Worm (Caenorhabditis elegans): ENCODE data around the gene F17C8.7.

F17C8.7 gene

DNA sequence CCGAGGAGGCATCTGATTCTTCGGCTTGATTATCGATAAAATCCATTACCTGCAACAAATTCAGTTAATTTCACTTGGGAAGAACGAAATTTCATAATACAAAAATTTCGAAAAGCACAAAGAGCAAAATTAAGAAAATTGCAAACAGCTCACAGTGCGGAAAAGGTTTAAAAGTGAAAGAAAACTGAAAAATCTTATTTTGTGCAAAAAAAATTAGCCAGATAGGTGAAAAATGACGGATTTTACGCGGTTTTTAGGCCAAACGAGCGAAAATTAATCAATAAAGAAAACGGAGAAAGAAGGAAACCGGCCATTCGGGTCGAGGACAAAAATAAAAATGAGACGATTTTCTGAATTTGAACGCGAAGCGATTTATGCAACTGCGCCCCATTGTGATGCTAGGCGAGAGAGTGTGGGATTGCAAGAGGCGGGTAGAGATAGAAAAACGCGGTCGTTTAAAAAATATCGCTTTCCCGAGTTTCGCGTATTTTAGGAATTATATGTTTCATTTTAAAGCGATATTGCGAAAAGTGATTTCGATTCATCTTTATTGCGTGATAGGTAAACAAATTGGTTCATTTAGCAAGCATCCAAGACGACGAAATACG lies 14.8 kb upstream of the F17C8.7 start, which contains the start of gene emb-5 (continued):
- no peak for TF ChIP-seq madf-5 (GFP tag; IDR thresholded peaks at IDR 0.05)
- no peak for TF ChIP-seq spr-1 (tag; optimal IDR thresholded peaks at IDR 0.05)
- no peak for TF ChIP-seq rbr-2 (tag; optimal IDR thresholded peaks at IDR 0.05)
- no peak for TF ChIP-seq Y105C5A.15 (GFP tag; IDR thresholded peaks at IDR 0.05)
- TF ChIP-seq set-16 (GFP tag; IDR thresholded peaks at IDR 0.05), result no peak
- TF ChIP-seq zfp-2 (tag; optimal IDR thresholded peaks at IDR 0.05), result no peak
- TF ChIP-seq daf-12 (tag; optimal IDR thresholded peaks at IDR 0.05), result no peak
- peak; percentile 94 for TF ChIP-seq lin-38 (GFP tag; IDR thresholded peaks at IDR 0.05)
- peak; percentile 74 for TF ChIP-seq mes-2 (tag; optimal IDR thresholded peaks at IDR 0.05; ENCODE audit: poor library complexity, severe bottlenecking)

DNA sequence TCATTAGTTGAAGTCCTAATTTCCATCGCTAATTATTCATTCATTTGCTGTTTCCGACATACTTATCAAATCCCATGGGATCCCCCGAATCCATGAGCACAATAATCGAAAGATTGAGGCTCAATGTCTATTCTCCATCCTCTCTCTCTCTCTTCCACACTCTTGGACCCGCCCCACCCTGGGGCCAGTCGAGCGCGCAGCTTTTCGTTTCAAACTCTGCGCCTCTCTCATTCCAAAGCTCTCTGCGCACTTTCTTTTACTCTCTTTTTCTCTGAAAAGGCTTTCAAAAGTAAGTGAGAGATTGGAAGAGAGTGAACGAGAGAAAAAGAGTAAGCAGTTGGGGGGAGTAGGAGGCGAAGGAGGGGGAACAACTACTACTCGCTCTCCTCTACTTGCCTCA lies 13.8 kb upstream of the F17C8.7 start, which contains the start of gene acy-1:
Gene acy-1 (plus strand): TSS at position 346 of the 400 bp plus-strand sequence.
- TF ChIP-seq arid-1 (GFP tag; conservative IDR thresholded peaks at IDR 0.05) (no peak), madf-9 (GFP tag; conservative IDR thresholded peaks at IDR 0.05) (no peak), fkh-10 (GFP tag; optimal IDR thresholded peaks at IDR 0.05) (peak; percentile 83), daf-16 (GFP tag; optimal IDR thresholded peaks at IDR 0.05) (peak in 1 of 2 experiments; percentile 14), daf-16 (tag; optimal IDR thresholded peaks at IDR 0.05) (no peak), lin-13 (GFP tag; optimal IDR thresholded peaks at IDR 0.05) (peak; percentile 19), attf-4 (tag; optimal IDR thresholded peaks at IDR 0.05) (no peak), dpl-1 (GFP tag; optimal IDR thresholded peaks at IDR 0.05) (peak; percentile 58), hlh-11 (tag; optimal IDR thresholded peaks at IDR 0.05) (peak; percentile 60), F37D6.2 (tag; optimal IDR thresholded peaks at IDR 0.05) (peak; percentile 42), mes-2 (tag; optimal IDR thresholded peaks at IDR 0.05; ENCODE audit: poor library complexity, severe bottlenecking) (peak; percentile 45), spr-1 (tag; optimal IDR thresholded peaks at IDR 0.05) (no peak), aha-1 (tag) (peak; percentile 95), lsy-2 (tag; optimal IDR thresholded peaks at IDR 0.05) (peak; percentile 66 to 84), hmg-1.1 (GFP tag; IDR thresholded peaks at IDR 0.05) (peak; percentile 79), nhr-11 (tag; optimal IDR thresholded peaks at IDR 0.05) (peak; percentile 79), dmd-9 (GFP tag; IDR thresholded peaks at IDR 0.05) (no peak), dmd-8 (GFP tag; IDR thresholded peaks at IDR 0.05) (0 out of 2 replicates have a peak, but pooled peaks have one; percentile 48), ztf-7 (tag; optimal IDR thresholded peaks at IDR 0.05) (no peak), egl-27 (tag; optimal IDR thresholded peaks at IDR 0.05) (no peak), pha-4 (GFP tag; IDR thresholded peaks at IDR 0.05) (no peak), pha-4 (tag; optimal IDR thresholded peaks at IDR 0.05) (peak; percentile 14), mdl-1 (tag; optimal IDR thresholded peaks at IDR 0.05) (peak in 1 of 2 experiments; percentile 30), mep-1 (tag; optimal IDR thresholded peaks at IDR 0.05) (peak; percentile 74), ctbp-1 (GFP tag; IDR thresholded peaks at IDR 0.05) (peak; percentile 70), dmd-6 (GFP tag; IDR thresholded peaks at IDR 0.05) (peak; percentile 28; the same call in 1 of the 2 replicates), hif-1 (tag; optimal IDR thresholded peaks at IDR 0.05) (peak in 1 of 2 experiments; percentile 10), egl-43 (GFP tag; IDR thresholded peaks at IDR 0.05) (0 out of 2 replicates have a peak, but pooled peaks have one; percentile 34), Y75B8A.6 (GFP tag; IDR thresholded peaks at IDR 0.05) (no peak), lin-39 (tag; optimal IDR thresholded peaks at IDR 0.05) (no peak), ceh-28 (tag; optimal IDR thresholded peaks at IDR 0.05) (no peak), F44E2.7 (GFP tag; IDR thresholded peaks at IDR 0.05) (no peak), nhr-76 (tag; optimal IDR thresholded peaks at IDR 0.05) (no peak), unc-62 (GFP tag; optimal IDR thresholded peaks at IDR 0.05 in 1 of 2) (peak in 1 of 2 experiments; percentile 30), unc-62 (tag; optimal IDR thresholded peaks at IDR 0.05) (no peak), ztf-11 (tag; optimal IDR thresholded peaks at IDR 0.05) (no peak), F49E8.2 (tag; optimal IDR thresholded peaks at IDR 0.05; ENCODE audit: borderline replicate concordance) (no peak), lin-38 (GFP tag; IDR thresholded peaks at IDR 0.05) (peak; percentile 65), set-16 (GFP tag; IDR thresholded peaks at IDR 0.05) (peak; percentile 61), rbr-2 (tag; optimal IDR thresholded peaks at IDR 0.05) (peak; percentile 76)
